Fruit fly (Drosophila melanogaster): Measurements from ENCODE around the gene CG8191.

CG8191 gene

dm6 chrX:15761298-15761640, 29.3 kb downstream of the CG8191 start:
- TF ChIP-seq Ets96B (tag; optimal IDR thresholded peaks at IDR 0.05) (no peak), spab (GFP tag; optimal IDR thresholded peaks at IDR 0.05) (no peak), CG11762 (GFP tag; optimal IDR thresholded peaks at IDR 0.05; ENCODE audit: insufficient read depth) (no peak), Hr4 (GFP tag; optimal IDR thresholded peaks at IDR 0.05) (no peak), CG1621 (tag; optimal IDR thresholded peaks at IDR 0.05) (no peak), Hr39 (GFP tag; optimal IDR thresholded peaks at IDR 0.05) (no peak), Hr38 (GFP tag; optimal IDR thresholded peaks at IDR 0.05) (no peak), CG6808 (GFP tag; optimal IDR thresholded peaks at IDR 0.05) (no peak), CG32006 (GFP tag; optimal IDR thresholded peaks at IDR 0.05) (no peak), CG6276 (GFP tag; optimal IDR thresholded peaks at IDR 0.05) (no peak), dsx (GFP tag; optimal IDR thresholded peaks at IDR 0.05; ENCODE audit: poor library complexity, severe bottlenecking) (no peak), Gug (GFP tag; IDR thresholded peaks at IDR 0.05) (no peak), acj6 (GFP tag; optimal IDR thresholded peaks at IDR 0.05) (no peak), CG11294 (GFP tag; IDR thresholded peaks at IDR 0.05) (no peak), Blimp-1 (GFP tag; optimal IDR thresholded peaks at IDR 0.05) (no peak), fkh (GFP tag; optimal IDR thresholded peaks at IDR 0.05) (no peak), salr (GFP tag; optimal IDR thresholded peaks at IDR 0.05) (no peak), Smox (GFP tag; optimal IDR thresholded peaks at IDR 0.05) (no peak)

DNA sequence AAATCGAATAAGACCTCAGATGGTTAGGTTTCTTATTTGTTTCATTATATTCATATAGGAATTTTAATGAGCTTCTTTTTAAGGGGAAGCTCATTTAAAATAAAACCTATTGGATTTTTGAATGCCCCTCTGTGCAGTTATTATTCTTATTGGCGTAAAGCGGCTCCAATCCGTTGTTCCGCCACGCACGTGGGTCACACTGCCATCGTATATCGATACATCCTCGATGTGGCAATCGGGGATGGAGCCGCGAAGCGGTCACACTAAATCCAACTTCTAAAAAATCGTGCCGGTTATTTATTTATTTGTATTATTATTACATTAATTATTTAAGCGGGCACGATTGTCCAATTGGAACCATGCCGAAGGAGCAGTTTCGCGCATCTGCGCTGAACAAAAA, 30.7 kb downstream of the CG8191 start, which contains the start of gene Polr3A:
Polr3A (plus strand) TSS at position 234 of the 400 bp plus-strand sequence.
- no peak for TF ChIP-seq fd59A (GFP tag; optimal IDR thresholded peaks at IDR 0.05)
- TF ChIP-seq lz (GFP tag; optimal IDR thresholded peaks at IDR 0.05), result no peak
- TF ChIP-seq CG6808 (GFP tag; optimal IDR thresholded peaks at IDR 0.05), result no peak

DNA sequence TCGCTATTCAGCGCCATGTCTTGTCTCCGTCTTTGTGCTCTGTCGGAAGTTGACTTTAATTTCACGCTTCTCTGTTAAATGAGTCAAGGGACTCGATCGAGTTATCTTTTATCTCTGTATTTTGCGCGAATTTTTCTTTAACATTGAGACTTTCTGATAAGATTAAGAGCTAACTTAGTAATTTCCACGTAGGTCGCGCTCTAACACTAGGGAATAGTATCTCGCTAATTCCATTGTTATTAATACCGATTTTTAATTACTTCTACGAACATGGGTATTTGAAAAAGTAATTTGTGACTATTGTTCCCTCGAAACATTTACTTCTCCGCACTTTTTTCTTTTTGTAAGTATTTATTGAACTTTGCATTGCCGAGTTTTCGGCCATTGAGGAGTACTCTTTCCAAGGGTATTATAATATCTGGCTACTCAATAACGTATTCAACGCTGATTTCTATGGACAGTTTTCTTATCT, 34.5 kb downstream of the CG8191 start, which contains the start of gene CG8952:
CG8952 (minus strand) TSS at position 51 of the 472 bp plus-strand sequence.
- no peak for TF ChIP-seq Ets21C (GFP tag; optimal IDR thresholded peaks at IDR 0.05)
- TF ChIP-seq Lpt (GFP tag; optimal IDR thresholded peaks at IDR 0.05), result no peak
- no peak for TF ChIP-seq Met (GFP tag; optimal IDR thresholded peaks at IDR 0.05)
- no peak for TF ChIP-seq vri (GFP tag; optimal IDR thresholded peaks at IDR 0.05)
- TF ChIP-seq CG6792 (GFP tag; optimal IDR thresholded peaks at IDR 0.05), result no peak
- TF ChIP-seq CG31627 (GFP tag; optimal IDR thresholded peaks at IDR 0.05), result no peak
- no peak for TF ChIP-seq fd85E (GFP tag; optimal IDR thresholded peaks at IDR 0.05)
- TF ChIP-seq achi (GFP tag; optimal IDR thresholded peaks at IDR 0.05), result no peak
- TF ChIP-seq spab (GFP tag; optimal IDR thresholded peaks at IDR 0.05), result no peak
- no peak for TF ChIP-seq dac (GFP tag; optimal IDR thresholded peaks at IDR 0.05)
- no peak for TF ChIP-seq CG10631 (GFP tag; optimal IDR thresholded peaks at IDR 0.05)
- no peak for TF ChIP-seq CG11294 (GFP tag; IDR thresholded peaks at IDR 0.05)
- no peak for TF ChIP-seq CG16779 (tag; optimal IDR thresholded peaks at IDR 0.05)
- TF ChIP-seq CG7368 (GFP tag; optimal IDR thresholded peaks at IDR 0.05), result no peak

DNA sequence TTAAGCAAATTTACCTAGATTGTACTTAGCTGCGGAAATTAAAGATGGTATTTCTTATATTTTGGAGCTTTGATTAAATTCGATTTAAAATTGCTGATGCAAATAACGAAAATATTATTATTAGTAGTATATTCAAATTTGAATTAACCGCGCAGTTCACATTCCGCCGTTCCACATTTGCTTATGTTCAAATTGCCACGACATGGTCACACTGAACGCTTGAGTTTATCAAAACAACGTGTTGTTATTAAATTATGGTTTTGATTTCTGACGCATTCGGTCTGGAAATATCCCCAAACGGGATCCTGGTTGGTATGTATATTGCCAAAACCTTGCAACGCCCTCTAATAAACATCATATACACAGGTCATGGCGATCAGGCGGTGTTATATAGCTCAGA, 37.5 kb downstream of the CG8191 start, which contains the start of gene CG33172:
CG33172 (plus strand) TSS at position 208 of the 400 bp plus-strand sequence.
- no peak for TF ChIP-seq fd59A (GFP tag; optimal IDR thresholded peaks at IDR 0.05)
- no peak for TF ChIP-seq CG6276 (GFP tag; optimal IDR thresholded peaks at IDR 0.05)
- no peak for TF ChIP-seq CG10669 (GFP tag; optimal IDR thresholded peaks at IDR 0.05)
- TF ChIP-seq CG8319 (GFP tag; optimal IDR thresholded peaks at IDR 0.05), result no peak
- TF ChIP-seq CG1621 (tag; optimal IDR thresholded peaks at IDR 0.05), result no peak
- no peak for TF ChIP-seq Eip93F (GFP tag; optimal IDR thresholded peaks at IDR 0.05)
- no peak for TF ChIP-seq CG31627 (GFP tag; optimal IDR thresholded peaks at IDR 0.05)
- no peak for TF ChIP-seq Ets96B (tag; optimal IDR thresholded peaks at IDR 0.05)
- no peak for TF ChIP-seq CG8119 (GFP tag; IDR thresholded peaks at IDR 0.05)
- no peak for TF ChIP-seq CG34406 (GFP tag; optimal IDR thresholded peaks at IDR 0.05)
- no peak for TF ChIP-seq Sox14 (GFP tag; optimal IDR thresholded peaks at IDR 0.05)
- TF ChIP-seq CG32006 (GFP tag; optimal IDR thresholded peaks at IDR 0.05), result no peak
- no peak for TF ChIP-seq spab (GFP tag; optimal IDR thresholded peaks at IDR 0.05)

Data from whole organism, prepupa.